Worm (Caenorhabditis elegans): ENCODE measurements around the gene ZC513.2.

ZC513.2 gene

ce11 chrV:8102960-8103359 is 48.7 kb downstream of the ZC513.2 start, which contains the start of gene str-90:
TSS of gene str-90 (plus strand) at chrV:8103260.
- TF ChIP-seq tab-1 (GFP tag; IDR thresholded peaks at IDR 0.05) (no peak), ztf-23 (GFP tag; IDR thresholded peaks at IDR 0.05) (no peak), flt-1 (GFP tag; IDR thresholded peaks at IDR 0.05) (no peak), cog-1 (tag; optimal IDR thresholded peaks at IDR 0.05) (no peak), ref-1 (GFP tag; conservative IDR thresholded peaks at IDR 0.05) (no peak), ztf-29 (GFP tag; IDR thresholded peaks at IDR 0.05) (no peak), klf-2 (GFP tag; conservative IDR thresholded peaks at IDR 0.05) (no peak), med-1 (GFP tag; optimal IDR thresholded peaks at IDR 0.05; ENCODE audit: insufficient read depth) (no peak), T22C8.4 (GFP tag; IDR thresholded peaks at IDR 0.05) (no peak)

ce11 chrV:8104473-8104872 is 50.2 kb downstream of the ZC513.2 start, which contains the start of gene srlf-16:
TSS of gene srlf-16 (plus strand) at chrV:8104773.
- TF ChIP-seq med-1 (GFP tag; optimal IDR thresholded peaks at IDR 0.05; ENCODE audit: insufficient read depth) (no peak), T22C8.4 (GFP tag; IDR thresholded peaks at IDR 0.05) (no peak), ztf-29 (GFP tag; IDR thresholded peaks at IDR 0.05) (no peak), ztf-23 (GFP tag; IDR thresholded peaks at IDR 0.05) (no peak), cog-1 (tag; optimal IDR thresholded peaks at IDR 0.05) (no peak), ref-1 (GFP tag; conservative IDR thresholded peaks at IDR 0.05) (no peak), tab-1 (GFP tag; IDR thresholded peaks at IDR 0.05) (no peak), klf-2 (GFP tag; conservative IDR thresholded peaks at IDR 0.05) (no peak), flt-1 (GFP tag; IDR thresholded peaks at IDR 0.05) (no peak)
